Worm (Caenorhabditis elegans): ENCODE data around the gene iff-2.

Gene iff-2

ce11 chrII:8546975-8547374 is 14.2 kb downstream of the iff-2 start (continued):
- TF ChIP-seq madf-6 (GFP tag; IDR thresholded peaks at IDR 0.05), result no peak
- peak; percentile 87 for TF ChIP-seq rpc-1 (optimal IDR thresholded peaks at IDR 0.05)
- peak; percentile 91 for TF ChIP-seq rpc-1 (tag; optimal IDR thresholded peaks at IDR 0.05)
- no peak for TF ChIP-seq pha-4 (tag; optimal IDR thresholded peaks at IDR 0.05)
- TF ChIP-seq zfh-2 (GFP tag; conservative IDR thresholded peaks at IDR 0.05), result no peak
- no peak for TF ChIP-seq ccch-3 (GFP tag; optimal IDR thresholded peaks at IDR 0.05)
- TF ChIP-seq cebp-2 (GFP tag; IDR thresholded peaks at IDR 0.05), result peak; percentile 98
- peak; percentile 23 for TF ChIP-seq lsy-27 (tag; optimal IDR thresholded peaks at IDR 0.05; ENCODE audit: borderline replicate concordance, insufficient read depth)
- peak; percentile 48; the same call in 1 of the 2 replicates for TF ChIP-seq ceh-91 (GFP tag; IDR thresholded peaks at IDR 0.05)
- peak; percentile 93 for TF ChIP-seq ets-4 (GFP tag; optimal IDR thresholded peaks at IDR 0.05)
- 0 out of 2 replicates have a peak, but pooled peaks have one; percentile 41 for TF ChIP-seq rcor-1 (GFP tag; IDR thresholded peaks at IDR 0.05)
- peak; percentile 94 for TF ChIP-seq fkh-3 (tag; optimal IDR thresholded peaks at IDR 0.05)
- TF ChIP-seq let-526 (GFP tag; IDR thresholded peaks at IDR 0.05), result no peak
- peak; percentile 85 for TF ChIP-seq repo-1 (tag; optimal IDR thresholded peaks at IDR 0.05)
- peak; percentile 65 for TF ChIP-seq C06A6.2 (GFP tag; conservative IDR thresholded peaks at IDR 0.05)
- peak; percentile 21 for TF ChIP-seq tbx-9 (tag; optimal IDR thresholded peaks at IDR 0.05; ENCODE audit: borderline replicate concordance)
- TF ChIP-seq lir-1 (GFP tag; conservative IDR thresholded peaks at IDR 0.05), result 0 out of 2 replicates have a peak, but pooled peaks have one; percentile 44
- TF ChIP-seq dpff-1 (tag; optimal IDR thresholded peaks at IDR 0.05), result no peak
- TF ChIP-seq mes-4 (tag; optimal IDR thresholded peaks at IDR 0.05), result peak; percentile 89
- peak; percentile 70 for TF ChIP-seq somi-1 (GFP tag; optimal IDR thresholded peaks at IDR 0.05)
- no peak; the same call in 1 of the 2 replicates for TF ChIP-seq K11D2.4 (GFP tag; IDR thresholded peaks at IDR 0.05)
- peak; percentile 62 to 70 for TF ChIP-seq let-607 (tag; optimal IDR thresholded peaks at IDR 0.05)
- no peak; the same call in 1 of the 2 replicates for TF ChIP-seq pbrm-1 (GFP tag; IDR thresholded peaks at IDR 0.05)
- TF ChIP-seq mcd-1 (GFP tag; IDR thresholded peaks at IDR 0.05), result peak; percentile 72; the same call in 1 of the 2 replicates
- TF ChIP-seq nhr-120 (GFP tag; IDR thresholded peaks at IDR 0.05), result 0 out of 2 replicates have a peak, but pooled peaks have one; percentile 69
- TF ChIP-seq hlh-26 (GFP tag; conservative IDR thresholded peaks at IDR 0.05), result no peak
- TF ChIP-seq ztf-28 (GFP tag; IDR thresholded peaks at IDR 0.05), result no peak
- no peak for TF ChIP-seq Y67H2A.10 (GFP tag; conservative IDR thresholded peaks at IDR 0.05)
- peak; percentile 85 for TF ChIP-seq T07F8.4 (tag; optimal IDR thresholded peaks at IDR 0.05)
- TF ChIP-seq chd-7 (tag; optimal IDR thresholded peaks at IDR 0.05), result no peak
- no peak for TF ChIP-seq sdz-38 (tag; optimal IDR thresholded peaks at IDR 0.05)
- TF ChIP-seq bed-2 (GFP tag; IDR thresholded peaks at IDR 0.05), result no peak
- TF ChIP-seq ceh-58 (GFP tag; IDR thresholded peaks at IDR 0.05), result peak; percentile 94; the same call in 1 of the 2 replicates
- TF ChIP-seq C17E4.6 (GFP tag; IDR thresholded peaks at IDR 0.05), result no peak
- TF ChIP-seq F33H1.4 (GFP tag; IDR thresholded peaks at IDR 0.05), result peak; percentile 36; the same call in 1 of the 2 replicates
- peak; percentile 64 for TF ChIP-seq snpc-1.1 (tag; optimal IDR thresholded peaks at IDR 0.05; ENCODE audit: insufficient read depth)
- TF ChIP-seq nhr-179 (tag; optimal IDR thresholded peaks at IDR 0.05), result peak; percentile 77
- peak; percentile 92 for TF ChIP-seq nfyb-1 (GFP tag; IDR thresholded peaks at IDR 0.05)
- peak; percentile 97 for TF ChIP-seq mxl-1 (tag; optimal IDR thresholded peaks at IDR 0.05)
- TF ChIP-seq F37B4.10 (GFP tag; IDR thresholded peaks at IDR 0.05), result 0 out of 2 replicates have a peak, but pooled peaks have one; percentile 73
- TF ChIP-seq ekl-4 (GFP tag; IDR thresholded peaks at IDR 0.05), result peak; percentile 83
- no peak for TF ChIP-seq lin-54 (GFP tag; optimal IDR thresholded peaks at IDR 0.05)
- no peak for TF ChIP-seq B0336.3 (GFP tag; IDR thresholded peaks at IDR 0.05)
- no peak for TF ChIP-seq F55B11.4 (tag; optimal IDR thresholded peaks at IDR 0.05; ENCODE audit: borderline replicate concordance, insufficient read depth)
- TF ChIP-seq rec-8 (tag; optimal IDR thresholded peaks at IDR 0.05), result peak; percentile 48 to 93
- peak; percentile 88 for TF ChIP-seq T26A5.8 (tag; optimal IDR thresholded peaks at IDR 0.05)
- TF ChIP-seq attf-5 (GFP tag; optimal IDR thresholded peaks at IDR 0.05), result no peak
- no peak for TF ChIP-seq F52B5.7 (tag; optimal IDR thresholded peaks at IDR 0.05)
- TF ChIP-seq F39B2.1 (GFP tag; IDR thresholded peaks at IDR 0.05), result no peak
